Worm (Caenorhabditis elegans): ENCODE data around the gene sftb-1.
A peak's percentile ranks its signal among the peaks of the same experiment; 100 is the strongest.

sftb-1 gene

DNA sequence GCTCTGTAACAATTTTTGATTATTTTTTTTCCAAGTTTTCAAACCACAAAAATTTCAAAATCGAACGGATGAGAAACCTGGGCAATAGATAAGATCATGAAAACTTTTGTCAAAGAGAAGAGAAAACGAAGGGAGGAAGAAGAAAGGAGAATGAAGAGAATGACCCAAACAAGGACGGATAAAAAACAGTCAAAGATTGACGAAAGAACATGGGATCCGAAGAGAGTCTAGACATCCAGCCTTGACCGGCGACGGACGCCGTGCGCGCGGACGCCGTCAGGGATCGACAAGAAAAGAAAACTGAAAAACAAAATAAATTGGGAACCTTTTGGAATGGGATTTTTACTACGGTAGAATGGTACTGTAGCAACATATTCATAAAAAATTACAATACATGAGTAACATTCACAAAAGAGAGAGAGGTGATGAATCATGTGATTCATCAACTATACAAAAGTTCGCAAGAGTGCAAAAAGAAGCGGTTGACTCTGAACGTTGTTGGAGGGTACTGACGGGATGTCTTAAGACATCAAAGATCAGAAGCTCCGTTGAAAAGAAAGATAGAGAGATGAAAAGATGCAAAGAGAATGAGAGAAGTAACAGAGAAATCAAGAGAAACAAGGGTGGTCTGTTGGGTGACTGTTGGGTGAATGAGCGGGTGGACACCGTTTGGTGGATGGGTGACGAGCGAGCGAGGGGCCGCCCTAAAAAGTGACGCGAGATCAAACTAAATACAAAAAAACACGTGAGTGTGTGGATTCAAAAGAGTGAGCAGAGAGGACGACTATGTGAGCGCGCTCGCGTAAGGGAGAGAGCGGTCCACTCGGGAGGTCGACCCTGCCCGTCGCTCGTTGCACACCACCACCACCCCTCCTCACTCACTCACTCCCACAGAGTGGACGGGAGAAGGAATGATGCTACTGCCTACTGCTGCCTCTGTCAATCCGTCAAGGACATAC, 11.4 kb upstream of the sftb-1 start, which contains the start of gene sup-26:
Gene sup-26 (minus strand): TSS at position 10 of the 959 bp plus-strand sequence.
- TF ChIP-seq ama-1 (optimal IDR thresholded peaks at IDR 0.05) (peak; percentile 7), elt-3 (tag; optimal IDR thresholded peaks at IDR 0.05) (peak in 1 of 3 experiments; percentile 45), nhr-77 (tag; optimal IDR thresholded peaks at IDR 0.05) (no peak), lin-39 (tag; optimal IDR thresholded peaks at IDR 0.05) (peak; percentile 23), nhr-67 (tag; optimal IDR thresholded peaks at IDR 0.05) (no peak), nhr-23 (tag; optimal IDR thresholded peaks at IDR 0.05) (peak; percentile 44), ceh-28 (tag; optimal IDR thresholded peaks at IDR 0.05) (no peak), mdl-1 (tag; optimal IDR thresholded peaks at IDR 0.05) (peak; percentile 2), elt-2 (tag; optimal IDR thresholded peaks at IDR 0.05) (no peak), snpc-4 (tag; optimal IDR thresholded peaks at IDR 0.05) (no peak), nhr-25 (tag; optimal IDR thresholded peaks at IDR 0.05) (peak; percentile 41), pha-4 (tag; optimal IDR thresholded peaks at IDR 0.05) (peak; percentile 38)

DNA sequence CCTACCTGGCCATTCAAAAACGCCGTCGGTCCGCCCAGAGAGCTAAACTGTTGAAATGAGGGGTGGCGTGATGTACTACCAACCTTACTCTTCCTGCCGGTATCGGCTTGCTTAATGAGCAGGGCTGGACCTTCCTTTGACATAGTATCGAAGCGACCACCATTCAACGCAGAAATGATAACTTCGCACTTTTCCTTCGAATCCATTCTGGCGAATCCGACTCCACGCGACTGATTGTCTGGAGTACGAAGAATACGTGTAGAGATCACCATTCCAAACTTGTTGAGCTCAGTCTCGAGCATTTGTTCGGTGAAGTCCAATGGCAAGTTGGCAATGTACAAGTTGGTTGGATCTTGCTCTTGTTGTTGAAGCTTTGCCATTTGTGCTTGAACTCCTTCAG, 9.1 kb upstream of the sftb-1 start:
- TF ChIP-seq zag-1 (tag; optimal IDR thresholded peaks at IDR 0.05) (no peak), nhr-67 (tag; optimal IDR thresholded peaks at IDR 0.05) (no peak), hmg-11 (tag; optimal IDR thresholded peaks at IDR 0.05) (no peak), pha-4 (tag; optimal IDR thresholded peaks at IDR 0.05) (no peak), ztf-11 (tag; optimal IDR thresholded peaks at IDR 0.05) (no peak), ceh-9 (tag; optimal IDR thresholded peaks at IDR 0.05) (no peak), nhr-76 (tag; optimal IDR thresholded peaks at IDR 0.05) (no peak), jun-1 (tag; optimal IDR thresholded peaks at IDR 0.05) (no peak), lsy-12 (tag; optimal IDR thresholded peaks at IDR 0.05) (no peak), eor-1 (tag; optimal IDR thresholded peaks at IDR 0.05) (no peak), lin-39 (tag; optimal IDR thresholded peaks at IDR 0.05) (no peak)

DNA sequence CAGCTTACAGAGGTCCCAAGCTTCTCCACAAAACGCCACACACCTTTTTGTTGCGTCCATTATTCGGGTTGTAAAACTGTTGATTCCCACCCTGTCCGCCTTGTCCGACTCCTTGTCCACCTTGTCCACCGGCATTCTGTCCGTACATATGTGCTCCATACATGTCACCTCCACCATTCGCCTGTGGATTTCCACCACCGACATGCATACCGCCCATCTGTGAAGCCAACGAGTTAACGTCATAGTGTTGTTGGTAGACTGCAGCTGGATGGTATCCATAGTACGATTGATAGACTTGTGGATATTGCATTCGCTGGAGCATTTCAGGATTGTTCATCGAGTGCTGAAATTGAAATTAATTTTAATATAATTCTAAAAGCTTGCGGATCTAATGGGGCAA, 8.7 kb upstream of the sftb-1 start:
- TF ChIP-seq unc-62 (GFP tag; optimal IDR thresholded peaks at IDR 0.05) (no peak), snpc-4 (tag; optimal IDR thresholded peaks at IDR 0.05) (no peak), tbx-2 (tag; optimal IDR thresholded peaks at IDR 0.05) (no peak), elt-1 (tag; optimal IDR thresholded peaks at IDR 0.05) (no peak), fkh-2 (tag; optimal IDR thresholded peaks at IDR 0.05) (no peak), ztf-4 (tag; optimal IDR thresholded peaks at IDR 0.05) (no peak), sea-2 (GFP tag; optimal IDR thresholded peaks at IDR 0.05) (no peak), jun-1 (tag; optimal IDR thresholded peaks at IDR 0.05) (no peak), nhr-28 (tag; optimal IDR thresholded peaks at IDR 0.05) (no peak), lin-39 (tag; optimal IDR thresholded peaks at IDR 0.05) (no peak), skn-1 (tag; optimal IDR thresholded peaks at IDR 0.05) (no peak), lsy-12 (tag; optimal IDR thresholded peaks at IDR 0.05) (no peak), elt-2 (tag; optimal IDR thresholded peaks at IDR 0.05) (no peak), pqm-1 (tag; optimal IDR thresholded peaks at IDR 0.05) (no peak), nhr-76 (tag; optimal IDR thresholded peaks at IDR 0.05) (no peak), ceh-28 (tag; optimal IDR thresholded peaks at IDR 0.05) (no peak), zag-1 (tag; optimal IDR thresholded peaks at IDR 0.05) (no peak), ZK546.5 (tag; optimal IDR thresholded peaks at IDR 0.05) (no peak)

DNA sequence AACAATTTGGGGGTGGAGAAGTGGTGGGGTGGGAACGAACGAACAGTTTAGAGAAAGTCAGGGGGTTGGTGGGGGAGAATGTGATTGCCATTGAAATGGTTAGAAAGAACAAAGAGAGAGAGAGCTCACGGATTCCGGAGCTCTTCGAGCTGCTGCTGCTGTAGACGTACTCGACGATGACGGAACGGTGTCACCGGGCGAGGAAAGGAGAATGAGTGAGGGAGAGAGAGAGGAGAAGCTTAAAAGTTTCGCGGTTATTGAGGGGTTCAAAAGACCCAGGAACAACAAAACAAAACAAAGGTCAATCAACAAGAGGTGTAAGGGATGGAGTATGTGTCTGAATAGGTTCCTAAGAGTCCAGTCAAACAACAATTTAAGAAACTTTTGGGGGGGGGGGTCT, 7.2 kb upstream of the sftb-1 start:
- no peak for TF ChIP-seq ZK546.5 (tag; optimal IDR thresholded peaks at IDR 0.05)
- TF ChIP-seq elt-1 (tag; optimal IDR thresholded peaks at IDR 0.05): no peak
- TF ChIP-seq lin-39 (tag; optimal IDR thresholded peaks at IDR 0.05): no peak
- TF ChIP-seq ama-1 (optimal IDR thresholded peaks at IDR 0.05): no peak
- TF ChIP-seq nhr-237 (tag; optimal IDR thresholded peaks at IDR 0.05): no peak
- no peak for TF ChIP-seq nhr-12 (tag; optimal IDR thresholded peaks at IDR 0.05)
- TF ChIP-seq nhr-23 (tag; optimal IDR thresholded peaks at IDR 0.05): no peak
- TF ChIP-seq nhr-43 (tag; optimal IDR thresholded peaks at IDR 0.05; ENCODE audit: poor library complexity, severe bottlenecking): no peak

DNA sequence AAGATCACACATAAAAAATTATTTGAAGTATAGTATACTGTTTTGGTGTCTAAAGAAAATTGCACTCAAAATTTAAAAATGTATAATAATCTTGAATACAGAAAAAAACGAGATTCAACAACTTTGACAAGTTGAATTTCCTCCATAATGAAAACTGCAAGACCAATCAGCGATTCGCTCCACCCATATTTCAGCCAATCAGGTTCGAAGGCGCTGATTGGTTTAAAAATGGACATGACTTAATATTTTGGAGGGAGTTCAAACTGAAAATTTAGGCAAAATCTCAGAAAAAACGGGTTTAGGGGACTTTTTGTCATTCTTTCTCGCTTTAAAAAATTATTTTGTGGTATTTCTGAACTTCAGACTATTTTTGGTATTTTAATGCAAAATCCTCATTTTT, 6.6 kb upstream of the sftb-1 start:
- TF ChIP-seq nhr-23 (tag; optimal IDR thresholded peaks at IDR 0.05) (no peak), skn-1 (tag; optimal IDR thresholded peaks at IDR 0.05) (no peak), ceh-16 (tag; optimal IDR thresholded peaks at IDR 0.05) (no peak), fos-1 (tag; optimal IDR thresholded peaks at IDR 0.05) (no peak), egl-27 (tag; optimal IDR thresholded peaks at IDR 0.05) (no peak), lin-15B (tag; optimal IDR thresholded peaks at IDR 0.05) (peak; percentile 17), nhr-25 (tag; optimal IDR thresholded peaks at IDR 0.05) (no peak), eor-1 (tag; optimal IDR thresholded peaks at IDR 0.05) (no peak), nfya-1 (tag; optimal IDR thresholded peaks at IDR 0.05; ENCODE audit: insufficient read depth) (peak; percentile 98), jun-1 (tag; optimal IDR thresholded peaks at IDR 0.05) (no peak), unc-62 (GFP tag; optimal IDR thresholded peaks at IDR 0.05) (no peak), elt-3 (tag; optimal IDR thresholded peaks at IDR 0.05) (no peak), nhr-11 (tag; optimal IDR thresholded peaks at IDR 0.05) (no peak), ceh-28 (tag; optimal IDR thresholded peaks at IDR 0.05) (no peak)
